Worm (Caenorhabditis elegans) whole organism, early embryonic: Measurements from ENCODE around the gene srd-51.

Experiments
- ama-1 ChIP-seq: fragments of 150-350 bp; optimal IDR thresholded peaks from 2 replicates; lab custom pipeline; 2014
- ets-7 ChIP-seq: sonication (generic microtip); optimal IDR thresholded peaks from 2 replicates; lab custom pipeline; 2016; ENCODE audit warnings: missing genotype, missing genetic modification characterization, missing compliant biosample characterization
- flt-1 ChIP-seq: fragments of 200-800 bp; sonication (Bioruptor generic); IDR thresholded peaks from 2 replicates; pipeline ENCODE4 v1.3.6; 2022; ENCODE audit warnings: missing genetic modification characterization, missing compliant biosample characterization
- tbx-11 ChIP-seq: fragments of 200-800 bp; sonication (Bioruptor generic); IDR thresholded peaks from 2 replicates; pipeline ENCODE4 v1.3.6; 2022; ENCODE audit warnings: missing genetic modification characterization, missing compliant biosample characterization

DNA sequence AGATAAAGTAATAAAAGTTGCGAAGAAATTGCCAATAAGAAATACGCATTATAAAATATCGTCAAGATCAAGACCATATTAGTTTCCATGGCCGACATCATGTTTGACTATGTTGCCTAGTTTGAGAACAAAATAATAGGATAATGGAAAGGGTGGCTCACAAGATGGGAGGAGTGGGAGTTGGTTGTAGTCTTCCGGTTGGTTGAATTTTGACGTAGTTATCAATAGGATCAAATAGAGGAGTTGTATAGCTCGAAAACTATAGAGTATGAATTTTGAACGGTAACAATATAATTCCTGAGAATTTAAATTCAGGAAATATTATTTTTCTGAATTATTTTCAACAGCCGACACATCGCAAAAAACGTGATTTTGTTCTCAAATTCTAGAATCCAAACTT lies 3.0 kb downstream of the srd-51 start, which contains the start of gene srd-50:
- TF ChIP-seq ama-1 (no peak), flt-1 (no peak), tbx-11 (no peak), ets-7 (tag; lab: Kevin White, UChicago) (no peak)
